Worm (Caenorhabditis elegans) whole organism, L1 larva: ENCODE data around the gene glb-1.

Experiments used
- C34B4.2 ChIP-seq: sonication (generic microtip); optimal IDR thresholded peaks from 2 replicates; lab custom pipeline; 2017; ENCODE audit warnings: mild to moderate bottlenecking, missing genetic modification characterization, missing compliant biosample characterization
- F16B12.6 ChIP-seq: fragments of 150-350 bp; optimal IDR thresholded peaks from 2 replicates; lab custom pipeline; 2014; ENCODE audit warnings: missing biosample characterization, missing genetic modification characterization
- aha-1 ChIP-seq: fragments of 150-350 bp; optimal IDR thresholded peaks from 2 replicates; lab custom pipeline; 2014; ENCODE audit warnings: missing biosample characterization, missing genetic modification characterization
- alr-1 ChIP-seq: fragments of 200-800 bp; sonication (Bioruptor generic); optimal IDR thresholded peaks from 2 replicates; lab custom pipeline; 2018; ENCODE audit warnings: borderline replicate concordance, mild to moderate bottlenecking, missing genetic modification characterization, missing compliant biosample characterization
- aly-2 ChIP-seq: fragments of 150-350 bp; optimal IDR thresholded peaks from 2 replicates; lab custom pipeline; 2014; ENCODE audit warnings: missing biosample characterization, missing genetic modification characterization
- ama-1 ChIP-seq: fragments of 150-350 bp; optimal IDR thresholded peaks from 2 replicates; lab custom pipeline; 2014
- blmp-1 ChIP-seq: fragments of 150-350 bp; optimal IDR thresholded peaks from 2 replicates; lab custom pipeline; 2014; ENCODE audit warnings: missing biosample characterization, missing genetic modification characterization
- ceh-8 ChIP-seq: fragments of 200-800 bp; sonication (Bioruptor generic); optimal IDR thresholded peaks from 2 replicates; lab custom pipeline; 2018; ENCODE audit warnings: mild to moderate bottlenecking, missing genetic modification characterization, moderate library complexity, missing compliant biosample characterization
- ceh-90 ChIP-seq: sonication (generic microtip); optimal IDR thresholded peaks from 2 replicates; lab custom pipeline; 2016; ENCODE audit warnings: missing genetic modification characterization, missing compliant biosample characterization
- dpl-1 ChIP-seq, 3 experiments: fragments of 150-350 bp in 2 of 3; sonication (generic microtip) in 1 of 3; optimal IDR thresholded peaks; 2 replicates each; lab custom pipeline; 2014 to 2017; ENCODE audit warnings: missing biosample characterization in 3 of 3, missing genetic modification characterization in 3 of 3, missing genetic modification reagents in 3 of 3
- efl-1 ChIP-seq, 4 experiments: fragments of 150-350 bp; optimal IDR thresholded peaks in 3 of 4; peaks in 1 of 4; 1 replicate in 1 of 4; 2 replicates in 3 of 4; lab custom pipeline; 2014; ENCODE audit warnings: missing biosample characterization in 2 of 4, missing genetic modification characterization in 2 of 4, missing genetic modification reagents in 2 of 4
- efl-3 ChIP-seq: fragments of 200-800 bp; sonication (Bioruptor generic); optimal IDR thresholded peaks from 2 replicates; lab custom pipeline; 2018; ENCODE audit warnings: mild to moderate bottlenecking, missing genetic modification characterization, missing compliant biosample characterization
- ets-5 ChIP-seq: fragments of 200-800 bp; sonication (Bioruptor generic); IDR thresholded peaks from 2 replicates; pipeline ENCODE4 v1.3.6; 2022; ENCODE audit warnings: missing genetic modification characterization, missing compliant biosample characterization
- fkh-4 ChIP-seq: sonication (generic microtip); optimal IDR thresholded peaks from 2 replicates; lab custom pipeline; 2016; ENCODE audit warnings: missing compliant biosample characterization, missing genetic modification characterization, borderline replicate concordance
- fkh-8 ChIP-seq: sonication (generic microtip); optimal IDR thresholded peaks from 2 replicates; lab custom pipeline; 2016; ENCODE audit warnings: mild to moderate bottlenecking, missing genetic modification characterization, missing compliant biosample characterization
- grh-1 ChIP-seq: fragments of 200-800 bp; sonication (Bioruptor generic); IDR thresholded peaks from 2 replicates; pipeline ENCODE4 v1.3.6; 2022; ENCODE audit warnings: missing genetic modification reagents, missing genetic modification characterization, missing compliant biosample characterization
- hlh-17 ChIP-seq: fragments of 200-800 bp; sonication (Bioruptor generic); optimal IDR thresholded peaks from 2 replicates; lab custom pipeline; 2018; ENCODE audit warnings: missing genetic modification characterization, mild to moderate bottlenecking, missing compliant biosample characterization, moderate library complexity, borderline replicate concordance
- irx-1 ChIP-seq: sonication (generic microtip); optimal IDR thresholded peaks from 2 replicates; lab custom pipeline; 2016; ENCODE audit warnings: missing genetic modification characterization, missing compliant biosample characterization
- isw-1 ChIP-seq: fragments of 200-800 bp; sonication (Bioruptor generic); IDR thresholded peaks from 2 replicates; pipeline ENCODE4 v1.3.6; 2022; ENCODE audit warnings: missing genetic modification characterization, missing compliant biosample characterization
- lin-14 ChIP-seq: fragments of 200-800 bp; sonication (Bioruptor generic); optimal IDR thresholded peaks from 2 replicates; lab custom pipeline; 2018; ENCODE audit warnings: mild to moderate bottlenecking, missing genetic modification characterization, moderate library complexity, missing compliant biosample characterization
- lir-3 ChIP-seq: sonication (generic microtip); optimal IDR thresholded peaks from 2 replicates; lab custom pipeline; 2016; ENCODE audit warnings: mild to moderate bottlenecking, missing genetic modification characterization, moderate library complexity, missing compliant biosample characterization; ENCODE audit not compliant: poor library complexity
- mef-2 ChIP-seq: fragments of 150-350 bp; optimal IDR thresholded peaks from 2 replicates; lab custom pipeline; 2014; ENCODE audit warnings: missing biosample characterization, missing genetic modification characterization
- mep-1 ChIP-seq: fragments of 150-350 bp; optimal IDR thresholded peaks from 2 replicates; lab custom pipeline; 2014; ENCODE audit warnings: missing biosample characterization, missing genetic modification characterization
- nhr-20 ChIP-seq: sonication (generic microtip); optimal IDR thresholded peaks from 2 replicates; lab custom pipeline; 2016; ENCODE audit warnings: mild to moderate bottlenecking, missing genetic modification characterization, missing compliant biosample characterization
- nhr-28 ChIP-seq: fragments of 150-350 bp; optimal IDR thresholded peaks from 2 replicates; lab custom pipeline; 2014; ENCODE audit warnings: missing biosample characterization, missing genetic modification characterization
- nhr-47 ChIP-seq: sonication (generic microtip); optimal IDR thresholded peaks from 2 replicates; lab custom pipeline; 2016; ENCODE audit warnings: mild to moderate bottlenecking, missing genetic modification characterization, moderate library complexity, missing compliant biosample characterization
- nhr-71 ChIP-seq: sonication (generic microtip); optimal IDR thresholded peaks from 2 replicates; lab custom pipeline; 2016; ENCODE audit warnings: mild to moderate bottlenecking, missing genetic modification characterization, moderate library complexity, missing compliant biosample characterization
- nhr-77 ChIP-seq: fragments of 150-350 bp; optimal IDR thresholded peaks from 2 replicates; lab custom pipeline; 2014; ENCODE audit warnings: missing biosample characterization, missing genetic modification characterization
- rnt-1 ChIP-seq: sonication (generic microtip); optimal IDR thresholded peaks from 2 replicates; lab custom pipeline; 2016; ENCODE audit warnings: mild to moderate bottlenecking, missing genetic modification characterization, moderate library complexity, missing compliant biosample characterization
- snpc-4 ChIP-seq: fragments of 150-350 bp; optimal IDR thresholded peaks from 2 replicates; lab custom pipeline; 2014; ENCODE audit warnings: missing biosample characterization, missing genetic modification characterization
- sptf-1 ChIP-seq: fragments of 150-350 bp; optimal IDR thresholded peaks from 2 replicates; lab custom pipeline; 2014; ENCODE audit warnings: missing biosample characterization, missing genetic modification characterization
- sup-37 ChIP-seq: fragments of 200-800 bp; sonication (Bioruptor generic); optimal IDR thresholded peaks from 2 replicates; lab custom pipeline; 2018; ENCODE audit warnings: mild to moderate bottlenecking, missing genetic modification characterization, missing compliant biosample characterization
- unc-86 ChIP-seq: sonication (generic microtip); optimal IDR thresholded peaks from 2 replicates; lab custom pipeline; 2016; ENCODE audit warnings: missing genetic modification characterization, missing compliant biosample characterization
- zip-4 ChIP-seq: fragments of 200-800 bp; sonication (Bioruptor generic); optimal IDR thresholded peaks from 2 replicates; lab custom pipeline; 2018; ENCODE audit warnings: mild to moderate bottlenecking, missing genetic modification characterization, moderate library complexity, missing compliant biosample characterization

The glb-1 gene

DNA sequence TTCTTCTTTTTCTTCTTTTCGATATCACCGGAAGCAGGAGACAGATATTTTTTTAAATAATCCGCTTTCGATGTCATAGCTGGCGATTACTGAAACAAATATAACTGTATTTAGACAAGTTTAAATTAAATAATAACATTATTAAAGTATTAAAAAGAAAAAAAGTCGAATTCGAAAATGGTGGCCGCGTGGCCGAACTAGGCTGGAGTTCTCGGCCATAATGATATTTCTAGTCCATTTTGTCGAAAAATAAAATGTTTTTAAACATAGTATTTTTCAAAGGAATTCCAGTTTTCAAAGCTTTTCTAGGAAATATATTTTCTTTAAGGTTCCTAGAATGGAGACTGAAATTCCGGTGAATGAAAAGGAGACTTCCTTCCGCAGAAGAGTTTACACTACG lies 44.5 kb upstream of the glb-1 start, which contains the start of the genes bud-13 and rpap-2:
TSS of gene bud-13 (minus strand) at position 89 of the 400 bp plus-strand sequence.
TSS of gene rpap-2 (plus strand) at position 329 of the 400 bp plus-strand sequence.
- TF ChIP-seq rnt-1 (tag; lab: Kevin White, UChicago) (peak; percentile 63), mef-2 (tag; lab: Kevin White, UChicago) (no peak), F16B12.6 (no peak), ceh-90 (tag; lab: Kevin White, UChicago) (peak; percentile 65), grh-1 (no peak), lir-3 (tag; lab: Kevin White, UChicago) (peak; percentile 27), efl-1 (optimal IDR thresholded peaks at IDR 0.05; lab: Kevin White, UChicago) (no peak), efl-1 (GFP tag; optimal IDR thresholded peaks at IDR 0.05 in 1 of 2; lab: Kevin White, UChicago) (peak in 1 of 2 experiments; percentile 11), isw-1 (GFP tag; lab: Robert Waterston, UW) (no peak), nhr-47 (tag; lab: Kevin White, UChicago) (peak; percentile 27), C34B4.2 (no peak), dpl-1 (GFP tag; optimal IDR thresholded peaks at IDR 0.05; lab: Kevin White, UChicago) (peak in 1 of 3 experiments; percentile 12), nhr-77 (tag; lab: Kevin White, UChicago) (no peak), mep-1 (tag; lab: Kevin White, UChicago) (peak; percentile 15), aly-2 (tag; lab: Kevin White, UChicago) (no peak), fkh-4 (tag; lab: Kevin White, UChicago) (peak; percentile 32), sup-37 (GFP tag; lab: Kevin White, UChicago) (no peak), efl-3 (GFP tag; lab: Kevin White, UChicago) (no peak), lin-14 (GFP tag; lab: Kevin White, UChicago) (no peak)

DNA sequence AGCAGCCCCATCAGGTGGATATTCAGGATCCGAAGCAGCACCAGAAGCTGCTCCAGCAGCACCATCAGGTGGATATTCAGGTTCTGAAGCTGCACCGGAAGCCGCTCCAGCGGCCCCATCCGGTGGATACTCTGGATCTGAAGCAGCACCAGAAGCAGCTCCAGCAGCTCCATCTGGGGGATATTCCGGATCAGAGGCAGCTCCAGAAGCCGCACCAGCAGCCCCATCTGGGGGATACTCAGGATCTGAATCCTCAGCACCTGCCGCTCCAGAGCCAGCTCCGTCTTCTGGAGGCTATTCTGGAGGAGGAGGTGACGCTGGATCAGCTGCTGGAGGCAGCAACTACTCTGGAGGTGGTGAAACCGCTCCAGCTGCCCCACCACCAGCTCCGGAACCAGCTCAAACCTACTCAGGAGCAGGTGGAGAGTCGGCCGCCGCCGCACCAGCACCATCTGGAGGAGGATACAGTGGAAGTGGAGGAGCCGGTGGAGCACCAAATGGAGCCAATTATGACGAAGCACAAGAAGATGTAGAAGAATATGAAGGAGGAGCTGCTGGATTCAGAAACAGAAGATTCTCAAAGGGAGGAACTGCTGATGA lies 41.7 kb upstream of the glb-1 start:
- TF ChIP-seq lir-3 (tag; lab: Kevin White, UChicago) = no peak
- TF ChIP-seq ceh-8 (GFP tag; lab: Kevin White, UChicago) = peak; percentile 45
- TF ChIP-seq ets-5 = no peak
- no peak for TF ChIP-seq rnt-1 (tag; lab: Kevin White, UChicago)
- no peak for TF ChIP-seq zip-4
- no peak for TF ChIP-seq efl-1 (optimal IDR thresholded peaks at IDR 0.05; lab: Kevin White, UChicago)
- TF ChIP-seq efl-1 (GFP tag; optimal IDR thresholded peaks at IDR 0.05 in 1 of 2; lab: Kevin White, UChicago) = peak in 1 of 2 experiments; percentile 38
- no peak for TF ChIP-seq hlh-17 (GFP tag; lab: Kevin White, UChicago)
- no peak for TF ChIP-seq snpc-4 (tag; lab: Kevin White, UChicago)

DNA sequence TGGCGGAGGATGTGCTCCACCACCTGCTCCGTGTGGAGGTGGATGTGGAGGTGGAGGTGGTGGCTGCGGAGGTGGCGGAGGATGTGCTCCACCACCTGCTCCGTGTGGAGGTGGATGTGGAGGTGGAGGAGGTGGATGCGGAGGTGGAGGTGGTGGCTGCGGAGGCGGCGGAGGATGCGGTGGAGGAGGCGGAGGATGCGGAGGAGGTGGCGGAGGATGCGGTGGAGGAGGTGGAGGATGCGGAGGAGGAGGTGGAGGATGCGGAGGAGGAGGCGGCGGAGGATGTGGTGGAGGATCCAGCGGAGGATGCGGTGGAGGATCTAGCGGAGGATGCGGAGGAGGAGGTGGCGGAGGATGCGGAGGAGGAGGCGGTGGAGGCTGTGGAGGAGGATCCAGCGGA lies 39.4 kb upstream of the glb-1 start:
- TF ChIP-seq alr-1 (tag; lab: Kevin White, UChicago) (no peak), ceh-8 (GFP tag; lab: Kevin White, UChicago) (peak; percentile 68)

DNA sequence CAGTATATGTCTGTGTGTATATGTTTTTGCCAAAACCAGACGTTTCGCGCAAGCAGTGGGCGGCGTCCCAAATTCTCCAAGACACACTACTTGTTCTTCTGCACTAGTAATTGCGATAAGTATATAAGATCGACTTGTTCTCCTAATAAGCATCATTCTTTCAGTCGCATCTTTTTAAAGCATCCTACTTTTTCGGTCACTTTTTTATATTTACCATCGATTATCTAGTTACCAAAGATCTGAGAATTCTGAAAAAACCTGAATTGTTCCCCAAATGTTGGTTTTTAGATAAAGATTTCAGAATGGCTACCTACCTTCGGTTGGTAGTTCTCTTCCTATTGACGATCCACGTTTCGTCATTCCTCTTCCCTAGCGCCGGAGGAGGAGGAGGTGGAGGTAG lies 38.9 kb upstream of the glb-1 start, which contains the start of gene grl-25:
TSS of gene grl-25 (plus strand) at position 301 of the 400 bp plus-strand sequence.
- TF ChIP-seq nhr-28 (tag; lab: Kevin White, UChicago) = no peak
- no peak for TF ChIP-seq fkh-8 (tag; lab: Kevin White, UChicago)
- no peak for TF ChIP-seq ama-1 (lab: Kevin White, UChicago)
- TF ChIP-seq sptf-1 (tag; lab: Kevin White, UChicago) = no peak
- TF ChIP-seq blmp-1 = no peak
- TF ChIP-seq nhr-20 (tag; lab: Kevin White, UChicago) = no peak
- no peak for TF ChIP-seq C34B4.2
- TF ChIP-seq F16B12.6 = no peak
- TF ChIP-seq aha-1 = no peak
- TF ChIP-seq nhr-71 (tag; lab: Kevin White, UChicago) = no peak
- TF ChIP-seq irx-1 (tag; lab: Kevin White, UChicago) = no peak
- TF ChIP-seq unc-86 (tag; lab: Kevin White, UChicago) = no peak
- TF ChIP-seq, all 84 proteins: peak for 0
